Worm (Caenorhabditis elegans) whole organism, L3 larva: ENCODE measurements around the gene unc-25.

Experiments used
- ceh-82 ChIP-seq: fragments of 150-350 bp; optimal IDR thresholded peaks from 2 replicates; lab custom pipeline; 2014; ENCODE audit warnings: missing biosample characterization, missing genetic modification characterization
- lin-15B ChIP-seq: fragments of 150-350 bp; optimal IDR thresholded peaks from 2 replicates; lab custom pipeline; 2014; ENCODE audit warnings: missing biosample characterization, missing genetic modification characterization
- nhr-67 ChIP-seq: fragments of 150-350 bp; optimal IDR thresholded peaks from 2 replicates; lab custom pipeline; 2014; ENCODE audit warnings: missing biosample characterization, missing genetic modification characterization
- nhr-76 ChIP-seq: fragments of 150-350 bp; sonication (generic microtip); optimal IDR thresholded peaks from 5 replicates; lab custom pipeline; 2014; ENCODE audit warnings: missing biosample characterization, missing genetic modification characterization
- pha-4 ChIP-seq: fragments of 150-350 bp; optimal IDR thresholded peaks from 2 replicates; lab custom pipeline; 2014; ENCODE audit warnings: missing biosample characterization, missing genetic modification reagents, missing genetic modification characterization

DNA sequence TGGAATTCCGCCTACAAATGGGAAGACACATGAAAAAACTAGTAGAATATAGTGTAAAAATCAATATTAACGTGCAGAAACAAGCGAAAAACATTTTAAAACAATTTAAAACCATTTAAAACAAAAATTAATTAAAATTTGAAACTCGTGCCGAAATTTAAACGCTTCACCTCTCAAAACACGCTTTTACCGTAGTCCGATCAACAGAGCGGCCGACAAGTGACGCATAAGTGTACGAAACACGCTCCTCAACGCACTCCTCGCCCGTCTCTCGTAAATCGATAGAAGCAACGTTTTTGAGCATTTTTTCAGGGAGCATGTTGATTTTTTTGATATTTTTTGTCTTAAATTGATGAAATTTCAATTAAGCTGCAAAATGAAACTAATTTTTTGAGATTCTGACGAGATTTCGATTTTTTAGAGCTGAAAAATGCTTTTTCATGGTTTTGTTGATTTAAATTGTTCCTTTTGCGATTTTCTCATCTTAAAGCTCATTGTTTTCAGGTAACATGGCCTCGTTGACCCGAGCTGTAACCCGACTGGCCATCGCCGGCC is 37.4 kb upstream of the unc-25 start, which contains the start of gene cox-5A:
- TF ChIP-seq pha-4 (tag; lab: Kevin White, UChicago), result peak; percentile 100
- TF ChIP-seq lin-15B (tag; lab: Kevin White, UChicago), result peak; percentile 99
- peak; percentile 97 for TF ChIP-seq ceh-82 (tag; lab: Kevin White, UChicago)
- peak; percentile 10 for TF ChIP-seq nhr-67 (tag; lab: Kevin White, UChicago)
- peak; percentile 80 for TF ChIP-seq nhr-76
